Worm (Caenorhabditis elegans) whole organism, L1 larva: Measurements from ENCODE around the gene hpo-19.
A peak's percentile ranks its signal among the peaks of the same experiment; 100 is the strongest.

ENCODE experiments used
- C04F5.9 ChIP-seq: sonication (generic microtip); optimal IDR thresholded peaks from 2 replicates; lab custom pipeline; 2016; ENCODE audit warnings: missing genetic modification characterization, missing compliant biosample characterization
- C16A3.4 ChIP-seq: fragments of 150-350 bp; optimal IDR thresholded peaks from 2 replicates; lab custom pipeline; 2014; ENCODE audit warnings: missing biosample characterization, missing genetic modification characterization
- F16B12.6 ChIP-seq: fragments of 150-350 bp; optimal IDR thresholded peaks from 2 replicates; lab custom pipeline; 2014; ENCODE audit warnings: missing biosample characterization, missing genetic modification characterization
- aha-1 ChIP-seq: fragments of 150-350 bp; optimal IDR thresholded peaks from 2 replicates; lab custom pipeline; 2014; ENCODE audit warnings: missing biosample characterization, missing genetic modification characterization
- alr-1 ChIP-seq: fragments of 200-800 bp; sonication (Bioruptor generic); optimal IDR thresholded peaks from 2 replicates; lab custom pipeline; 2018; ENCODE audit warnings: borderline replicate concordance, mild to moderate bottlenecking, missing genetic modification characterization, missing compliant biosample characterization
- aly-2 ChIP-seq: fragments of 150-350 bp; optimal IDR thresholded peaks from 2 replicates; lab custom pipeline; 2014; ENCODE audit warnings: missing biosample characterization, missing genetic modification characterization
- blmp-1 ChIP-seq: fragments of 150-350 bp; optimal IDR thresholded peaks from 2 replicates; lab custom pipeline; 2014; ENCODE audit warnings: missing biosample characterization, missing genetic modification characterization
- ceh-82 ChIP-seq, 3 experiments: fragments of 150-350 bp in 1 of 3; sonication (generic microtip) in 2 of 3; optimal IDR thresholded peaks; 2 replicates each; lab custom pipeline; 2014 to 2017; ENCODE audit warnings: missing biosample characterization in 3 of 3, missing genetic modification characterization in 3 of 3
- ceh-88 ChIP-seq: fragments of 200-800 bp; sonication (Bioruptor generic); IDR thresholded peaks from 2 replicates; pipeline ENCODE4 v1.3.6; 2022; ENCODE audit warnings: missing genetic modification characterization, missing compliant biosample characterization
- ceh-90 ChIP-seq: sonication (generic microtip); optimal IDR thresholded peaks from 2 replicates; lab custom pipeline; 2016; ENCODE audit warnings: missing genetic modification characterization, missing compliant biosample characterization
- dpl-1 ChIP-seq, 3 experiments: fragments of 150-350 bp in 2 of 3; sonication (generic microtip) in 1 of 3; optimal IDR thresholded peaks; 2 replicates each; lab custom pipeline; 2014 to 2017; ENCODE audit warnings: missing biosample characterization in 3 of 3, missing genetic modification characterization in 3 of 3, missing genetic modification reagents in 3 of 3
- dsc-1 ChIP-seq: sonication (generic microtip); optimal IDR thresholded peaks from 2 replicates; lab custom pipeline; 2016; ENCODE audit warnings: mild to moderate bottlenecking, missing genetic modification characterization, missing compliant biosample characterization
- efl-1 ChIP-seq, 4 experiments: fragments of 150-350 bp; optimal IDR thresholded peaks in 3 of 4; peaks in 1 of 4; 1 replicate in 1 of 4; 2 replicates in 3 of 4; lab custom pipeline; 2014; ENCODE audit warnings: missing biosample characterization in 2 of 4, missing genetic modification characterization in 2 of 4, missing genetic modification reagents in 2 of 4
- egl-13 ChIP-seq: sonication (generic microtip); optimal IDR thresholded peaks from 2 replicates; lab custom pipeline; 2016; ENCODE audit warnings: missing genotype, missing genetic modification reagents, missing genetic modification characterization, missing compliant biosample characterization
- elt-2 ChIP-seq: sonication (generic microtip); optimal IDR thresholded peaks from 2 replicates; lab custom pipeline; 2016; ENCODE audit warnings: missing genetic modification characterization, mild to moderate bottlenecking, inconsistent platforms, missing compliant biosample characterization, missing genetic modification reagents
- ets-5 ChIP-seq: fragments of 200-800 bp; sonication (Bioruptor generic); IDR thresholded peaks from 2 replicates; pipeline ENCODE4 v1.3.6; 2022; ENCODE audit warnings: missing genetic modification characterization, missing compliant biosample characterization
- fkh-4 ChIP-seq: sonication (generic microtip); optimal IDR thresholded peaks from 2 replicates; lab custom pipeline; 2016; ENCODE audit warnings: missing compliant biosample characterization, missing genetic modification characterization, borderline replicate concordance
- fkh-8 ChIP-seq: sonication (generic microtip); optimal IDR thresholded peaks from 2 replicates; lab custom pipeline; 2016; ENCODE audit warnings: mild to moderate bottlenecking, missing genetic modification characterization, missing compliant biosample characterization
- grh-1 ChIP-seq: fragments of 200-800 bp; sonication (Bioruptor generic); IDR thresholded peaks from 2 replicates; pipeline ENCODE4 v1.3.6; 2022; ENCODE audit warnings: missing genetic modification reagents, missing genetic modification characterization, missing compliant biosample characterization
- hlh-17 ChIP-seq: fragments of 200-800 bp; sonication (Bioruptor generic); optimal IDR thresholded peaks from 2 replicates; lab custom pipeline; 2018; ENCODE audit warnings: missing genetic modification characterization, mild to moderate bottlenecking, missing compliant biosample characterization, moderate library complexity, borderline replicate concordance
- hlh-4 ChIP-seq: sonication (generic microtip); optimal IDR thresholded peaks from 2 replicates; lab custom pipeline; 2016; ENCODE audit warnings: mild to moderate bottlenecking, missing genetic modification characterization, missing compliant biosample characterization
- hpl-2 ChIP-seq: fragments of 150-350 bp; optimal IDR thresholded peaks from 2 replicates; lab custom pipeline; 2014; ENCODE audit warnings: missing biosample characterization, missing genetic modification reagents, missing genetic modification characterization
- irx-1 ChIP-seq: sonication (generic microtip); optimal IDR thresholded peaks from 2 replicates; lab custom pipeline; 2016; ENCODE audit warnings: missing genetic modification characterization, missing compliant biosample characterization
- isw-1 ChIP-seq: fragments of 200-800 bp; sonication (Bioruptor generic); IDR thresholded peaks from 2 replicates; pipeline ENCODE4 v1.3.6; 2022; ENCODE audit warnings: missing genetic modification characterization, missing compliant biosample characterization
- jun-1 ChIP-seq: fragments of 150-350 bp; optimal IDR thresholded peaks from 2 replicates; lab custom pipeline; 2014; ENCODE audit warnings: missing biosample characterization, missing genetic modification reagents, missing genetic modification characterization
- lin-13 ChIP-seq: fragments of 150-350 bp; optimal IDR thresholded peaks from 2 replicates; lab custom pipeline; 2014; ENCODE audit warnings: missing biosample characterization, missing genetic modification reagents, missing genetic modification characterization
- lin-39 ChIP-seq: fragments of 150-350 bp; optimal IDR thresholded peaks from 2 replicates; lab custom pipeline; 2014; ENCODE audit warnings: missing biosample characterization, missing genetic modification reagents, missing genetic modification characterization
- lir-3 ChIP-seq: sonication (generic microtip); optimal IDR thresholded peaks from 2 replicates; lab custom pipeline; 2016; ENCODE audit warnings: mild to moderate bottlenecking, missing genetic modification characterization, moderate library complexity, missing compliant biosample characterization; ENCODE audit not compliant: poor library complexity
- lsy-2 ChIP-seq, 2 experiments: fragments of 150-350 bp; optimal IDR thresholded peaks; 2 replicates each; lab custom pipeline; 2014; ENCODE audit warnings: missing biosample characterization in 2 of 2, missing genetic modification characterization in 2 of 2
- mdl-1 ChIP-seq, 2 experiments: fragments of 150-350 bp; optimal IDR thresholded peaks; 2 replicates each; lab custom pipeline; 2014 to 2017; ENCODE audit warnings: missing biosample characterization in 2 of 2, missing genetic modification characterization in 2 of 2, inconsistent platforms in 1 of 2
- mef-2 ChIP-seq: fragments of 150-350 bp; optimal IDR thresholded peaks from 2 replicates; lab custom pipeline; 2014; ENCODE audit warnings: missing biosample characterization, missing genetic modification characterization
- mep-1 ChIP-seq: fragments of 150-350 bp; optimal IDR thresholded peaks from 2 replicates; lab custom pipeline; 2014; ENCODE audit warnings: missing biosample characterization, missing genetic modification characterization
- nhr-12 ChIP-seq: sonication (generic microtip); optimal IDR thresholded peaks from 2 replicates; lab custom pipeline; 2017; ENCODE audit warnings: missing biosample characterization, missing genetic modification characterization
- nhr-237 ChIP-seq: fragments of 150-350 bp; optimal IDR thresholded peaks from 2 replicates; lab custom pipeline; 2014; ENCODE audit warnings: missing biosample characterization, missing genetic modification characterization
- nhr-28 ChIP-seq: fragments of 150-350 bp; optimal IDR thresholded peaks from 2 replicates; lab custom pipeline; 2014; ENCODE audit warnings: missing biosample characterization, missing genetic modification characterization
- nhr-76 ChIP-seq: sonication (generic microtip); optimal IDR thresholded peaks from 2 replicates; lab custom pipeline; 2017; ENCODE audit warnings: missing biosample characterization, missing genetic modification characterization
- nhr-77 ChIP-seq: fragments of 150-350 bp; optimal IDR thresholded peaks from 2 replicates; lab custom pipeline; 2014; ENCODE audit warnings: missing biosample characterization, missing genetic modification characterization
- nhr-84 ChIP-seq: sonication (generic microtip); optimal IDR thresholded peaks from 2 replicates; lab custom pipeline; 2017; ENCODE audit warnings: missing biosample characterization, missing genetic modification characterization
- nhr-85 ChIP-seq: sonication (generic microtip); peaks from one replicate; lab custom pipeline; 2016; ENCODE audit warnings: missing genetic modification characterization, inconsistent platforms, missing compliant biosample characterization
- nhr-90 ChIP-seq: sonication (generic microtip); optimal IDR thresholded peaks from 2 replicates; lab custom pipeline; 2016; ENCODE audit warnings: mild to moderate bottlenecking, missing genetic modification characterization, missing compliant biosample characterization; ENCODE audit not compliant: poor library complexity
- pax-3 ChIP-seq: fragments of 200-800 bp; sonication (Bioruptor generic); optimal IDR thresholded peaks from 2 replicates; lab custom pipeline; 2018; ENCODE audit warnings: mild to moderate bottlenecking, missing genetic modification characterization, moderate library complexity, missing compliant biosample characterization
- rnt-1 ChIP-seq: sonication (generic microtip); optimal IDR thresholded peaks from 2 replicates; lab custom pipeline; 2016; ENCODE audit warnings: mild to moderate bottlenecking, missing genetic modification characterization, moderate library complexity, missing compliant biosample characterization
- skn-1 ChIP-seq: fragments of 150-350 bp; optimal IDR thresholded peaks from 2 replicates; lab custom pipeline; 2014; ENCODE audit warnings: missing biosample characterization, missing genetic modification characterization
- snu-23 ChIP-seq: sonication (generic microtip); optimal IDR thresholded peaks from 2 replicates; lab custom pipeline; 2016; ENCODE audit warnings: missing genetic modification characterization, missing compliant biosample characterization
- sox-4 ChIP-seq: sonication (generic microtip); optimal IDR thresholded peaks from 2 replicates; lab custom pipeline; 2016; ENCODE audit warnings: missing genetic modification characterization, missing compliant biosample characterization
- sptf-1 ChIP-seq: fragments of 150-350 bp; optimal IDR thresholded peaks from 2 replicates; lab custom pipeline; 2014; ENCODE audit warnings: missing biosample characterization, missing genetic modification characterization
- tbx-2 ChIP-seq: sonication (generic microtip); optimal IDR thresholded peaks from 2 replicates; lab custom pipeline; 2016; ENCODE audit warnings: missing genetic modification characterization, missing compliant biosample characterization
- unc-130 ChIP-seq: fragments of 150-350 bp; optimal IDR thresholded peaks from 2 replicates; lab custom pipeline; 2017; ENCODE audit warnings: missing biosample characterization, missing genetic modification characterization, inconsistent platforms
- vab-15 ChIP-seq: sonication (generic microtip); optimal IDR thresholded peaks from 2 replicates; lab custom pipeline; 2017; ENCODE audit warnings: missing genotype, mild to moderate bottlenecking, missing genetic modification characterization, missing compliant biosample characterization
- xbp-1 ChIP-seq: sonication (generic microtip); optimal IDR thresholded peaks from 2 replicates; lab custom pipeline; 2016; ENCODE audit warnings: missing genetic modification characterization, missing compliant biosample characterization
- zag-1 ChIP-seq: fragments of 150-350 bp; optimal IDR thresholded peaks from 2 replicates; lab custom pipeline; 2014; ENCODE audit warnings: missing biosample characterization, missing genetic modification characterization
- zip-4 ChIP-seq: fragments of 200-800 bp; sonication (Bioruptor generic); optimal IDR thresholded peaks from 2 replicates; lab custom pipeline; 2018; ENCODE audit warnings: mild to moderate bottlenecking, missing genetic modification characterization, moderate library complexity, missing compliant biosample characterization
- ztf-11 ChIP-seq, 2 experiments: sonication (generic microtip); optimal IDR thresholded peaks; 2 replicates each; lab custom pipeline; 2016 to 2017; ENCODE audit warnings: missing genetic modification characterization in 2 of 2, missing biosample characterization in 1 of 2, missing compliant biosample characterization in 1 of 2
- ztf-4 ChIP-seq: fragments of 150-350 bp; optimal IDR thresholded peaks from 2 replicates; lab custom pipeline; 2014; ENCODE audit warnings: missing biosample characterization, missing genetic modification characterization

hpo-19 gene

ce11 chrV:6427433-6427832 is 9.0 kb upstream of the hpo-19 start:
- no peak for TF ChIP-seq ceh-90
- no peak for TF ChIP-seq zip-4
- TF ChIP-seq grh-1 = no peak
- TF ChIP-seq ceh-88 = no peak
- TF ChIP-seq nhr-77 = no peak
- TF ChIP-seq ceh-82 (tag; optimal IDR thresholded peaks at IDR 0.05; lab: Kevin White, UChicago) = peak in 2 of 3 experiments; percentile 14 to 45
- peak; percentile 17 for TF ChIP-seq blmp-1 (tag; lab: Kevin White, UChicago)
- peak; percentile 51 for TF ChIP-seq C16A3.4
- TF ChIP-seq mef-2 (tag; lab: Kevin White, UChicago) = no peak
- TF ChIP-seq lir-3 (tag; lab: Kevin White, UChicago) = no peak
- no peak for TF ChIP-seq nhr-12 (tag; lab: Kevin White, UChicago)
- peak; percentile 12 for TF ChIP-seq dsc-1
- TF ChIP-seq egl-13 (tag; lab: Kevin White, UChicago) = no peak
- peak; percentile 32 for TF ChIP-seq jun-1 (tag; lab: Kevin White, UChicago)
- TF ChIP-seq ztf-11 (tag; optimal IDR thresholded peaks at IDR 0.05; lab: Kevin White, UChicago) = no peak
- TF ChIP-seq nhr-76 (tag; lab: Kevin White, UChicago) = no peak
- TF ChIP-seq lsy-2 (tag; optimal IDR thresholded peaks at IDR 0.05; lab: Kevin White, UChicago) = peak; percentile 58 to 87
- TF ChIP-seq sox-4 (tag; lab: Kevin White, UChicago) = no peak
- no peak for TF ChIP-seq zag-1 (tag; lab: Kevin White, UChicago)
- TF ChIP-seq mep-1 = peak; percentile 23
- TF ChIP-seq aha-1 (tag; lab: Kevin White, UChicago) = no peak
- TF ChIP-seq tbx-2 (tag; lab: Kevin White, UChicago) = peak; percentile 9
- TF ChIP-seq lin-39 (tag; lab: Kevin White, UChicago) = no peak
- no peak for TF ChIP-seq aly-2 (tag; lab: Kevin White, UChicago)
- peak; percentile 17 for TF ChIP-seq unc-130 (tag; lab: Kevin White, UChicago)
- no peak for TF ChIP-seq mdl-1 (tag; optimal IDR thresholded peaks at IDR 0.05; lab: Kevin White, UChicago)
- TF ChIP-seq nhr-85 (tag; lab: Kevin White, UChicago) = peak; percentile 62
- peak; percentile 15; the same call in 1 of the 2 replicates for TF ChIP-seq isw-1 (GFP tag; lab: Robert Waterston, UW)
- no peak for TF ChIP-seq C04F5.9 (tag; lab: Kevin White, UChicago)
- TF ChIP-seq sptf-1 (tag; lab: Kevin White, UChicago) = no peak
- TF ChIP-seq rnt-1 (tag; lab: Kevin White, UChicago) = peak; percentile 80
- TF ChIP-seq elt-2 = no peak
- no peak for TF ChIP-seq hpl-2
- no peak for TF ChIP-seq fkh-8 (tag; lab: Kevin White, UChicago)
- no peak for TF ChIP-seq ets-5 (GFP tag; lab: Robert Waterston, UW)
- peak; percentile 89 for TF ChIP-seq F16B12.6
- TF ChIP-seq irx-1 (tag; lab: Kevin White, UChicago) = no peak
- peak; percentile 63 for TF ChIP-seq xbp-1
- no peak for TF ChIP-seq lin-13 (GFP tag; lab: Kevin White, UChicago)
- no peak for TF ChIP-seq skn-1 (tag; lab: Kevin White, UChicago)
- no peak for TF ChIP-seq fkh-4 (tag; lab: Kevin White, UChicago)
- peak; percentile 13 to 62 (median 57) for TF ChIP-seq dpl-1 (GFP tag; optimal IDR thresholded peaks at IDR 0.05; lab: Kevin White, UChicago)
- TF ChIP-seq hlh-4 = no peak
- TF ChIP-seq snu-23 (GFP tag; lab: Kevin White, UChicago) = peak; percentile 55
- no peak for TF ChIP-seq nhr-237 (tag; lab: Kevin White, UChicago)
- TF ChIP-seq hlh-17 (GFP tag; lab: Kevin White, UChicago) = no peak
- no peak for TF ChIP-seq alr-1
- TF ChIP-seq vab-15 = no peak
- peak; percentile 55 to 57 for TF ChIP-seq efl-1 (optimal IDR thresholded peaks at IDR 0.05; lab: Kevin White, UChicago)
- TF ChIP-seq efl-1 (GFP tag; optimal IDR thresholded peaks at IDR 0.05 in 1 of 2; lab: Kevin White, UChicago) = peak; percentile 58 to 92
- TF ChIP-seq nhr-84 (tag; lab: Kevin White, UChicago) = no peak
- TF ChIP-seq nhr-28 (tag; lab: Kevin White, UChicago) = no peak
- no peak for TF ChIP-seq pax-3 (tag; lab: Kevin White, UChicago)
- TF ChIP-seq nhr-90 (tag; lab: Kevin White, UChicago) = peak; percentile 44
- TF ChIP-seq ztf-4 = no peak
